Worm (Caenorhabditis elegans) whole organism, mixed stage, embryonic: ENCODE results near the gene K09D9.3.

ENCODE experiments used
- M03D4.4 ChIP-seq: sonication (generic microtip); optimal IDR thresholded peaks from 2 replicates; lab custom pipeline; 2017; ENCODE audit warnings: mild to moderate bottlenecking, missing genetic modification characterization, missing compliant biosample characterization
- cnd-1 ChIP-seq: fragments of 200-800 bp; sonication (Bioruptor generic); optimal IDR thresholded peaks from 2 replicates; lab custom pipeline; 2018; ENCODE audit warnings: mild to moderate bottlenecking, missing genetic modification characterization, missing compliant biosample characterization
- drap-1 ChIP-seq: fragments of 200-800 bp; sonication (Bioruptor generic); optimal IDR thresholded peaks from 3 replicates; lab custom pipeline; 2018; ENCODE audit warnings: mild to moderate bottlenecking, missing genetic modification characterization, missing compliant biosample characterization
- hlh-1 ChIP-seq: fragments of 150-350 bp; optimal IDR thresholded peaks from 2 replicates; lab custom pipeline; 2014; ENCODE audit warnings: missing biosample characterization, missing genetic modification reagents, missing genetic modification characterization
- mab-5 ChIP-seq: fragments of 150-350 bp; optimal IDR thresholded peaks from 2 replicates; lab custom pipeline; 2014; ENCODE audit warnings: missing biosample characterization, missing genetic modification characterization
- mls-2 ChIP-seq: sonication (generic microtip); optimal IDR thresholded peaks from 2 replicates; lab custom pipeline; 2016; ENCODE audit warnings: mild to moderate bottlenecking, missing genetic modification characterization, moderate library complexity, missing compliant biosample characterization
- nhr-28 ChIP-seq: fragments of 150-350 bp; optimal IDR thresholded peaks from 2 replicates; lab custom pipeline; 2014; ENCODE audit warnings: missing biosample characterization, missing genetic modification characterization
- pha-4 ChIP-seq: fragments of 150-350 bp; optimal IDR thresholded peaks from 2 replicates; lab custom pipeline; 2018; ENCODE audit warnings: missing biosample characterization, missing genetic modification reagents, missing genetic modification characterization
- snpc-4 ChIP-seq: fragments of 150-350 bp; optimal IDR thresholded peaks from 2 replicates; lab custom pipeline; 2014; ENCODE audit warnings: missing biosample characterization, missing genetic modification characterization
- sptf-1 ChIP-seq: sonication (generic microtip); optimal IDR thresholded peaks from 2 replicates; lab custom pipeline; 2017; ENCODE audit warnings: mild to moderate bottlenecking, missing genetic modification characterization, moderate library complexity, missing compliant biosample characterization
- unc-39 ChIP-seq: fragments of 150-350 bp; optimal IDR thresholded peaks from 2 replicates; lab custom pipeline; 2014; ENCODE audit warnings: missing biosample characterization, missing genetic modification characterization
- unc-62 ChIP-seq: fragments of 150-350 bp; optimal IDR thresholded peaks from 2 replicates; lab custom pipeline; 2014; ENCODE audit warnings: missing biosample characterization, missing genetic modification reagents, missing genetic modification characterization
- ztf-11 ChIP-seq: fragments of 150-350 bp; optimal IDR thresholded peaks from 2 replicates; lab custom pipeline; 2014; ENCODE audit warnings: missing biosample characterization, missing genetic modification characterization

DNA sequence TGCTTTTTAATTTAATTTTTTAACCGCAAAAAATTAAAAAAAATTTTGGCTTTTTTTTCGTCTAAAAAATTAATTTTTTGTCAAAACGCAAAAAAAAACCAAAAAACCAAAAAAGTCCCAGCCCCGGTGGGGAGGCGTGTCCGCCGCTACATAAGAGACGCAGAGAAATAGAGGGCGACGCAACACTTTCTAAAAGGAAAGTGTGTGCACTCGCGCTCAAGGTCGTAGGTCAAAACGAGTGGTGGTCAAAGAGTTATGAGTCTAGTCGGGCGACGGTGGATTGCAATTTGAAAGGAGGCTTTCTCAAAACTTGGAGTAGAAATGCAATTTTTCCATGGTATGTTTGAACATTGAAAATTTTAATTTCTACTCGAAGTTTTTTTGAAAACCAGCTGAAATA, 14.7 kb upstream of the K09D9.3 start:
- TF ChIP-seq unc-39: no peak
- TF ChIP-seq mls-2 (tag; lab: Kevin White, UChicago): no peak
- no peak for TF ChIP-seq snpc-4
- TF ChIP-seq cnd-1 (tag; lab: Kevin White, UChicago): no peak
- TF ChIP-seq ztf-11 (tag; lab: Kevin White, UChicago): no peak
- no peak for TF ChIP-seq drap-1 (GFP tag; lab: Kevin White, UChicago)
- TF ChIP-seq unc-62 (GFP tag; lab: Kevin White, UChicago): no peak
- TF ChIP-seq pha-4 (tag; lab: Kevin White, UChicago): no peak
- TF ChIP-seq hlh-1 (tag; lab: Kevin White, UChicago): no peak
- no peak for TF ChIP-seq M03D4.4 (tag; lab: Kevin White, UChicago)
- no peak for TF ChIP-seq nhr-28
- TF ChIP-seq mab-5 (tag; lab: Kevin White, UChicago): no peak
- TF ChIP-seq sptf-1: no peak
